Fruit fly (Drosophila melanogaster) S2 (cell line): ENCODE measurements around the gene CG13898.
A peak's percentile ranks its signal among the peaks of the same experiment; 100 is the strongest.

ENCODE experiments used
- CG8478 ChIP-seq: fragments of >200 bp; optimal IDR thresholded peaks from 2 replicates; lab custom pipeline; 2018
- CTCF ChIP-seq, 2 experiments: fragments of >200 bp; optimal IDR thresholded peaks; 2 replicates each; lab custom pipeline; 2018

Gene CG13898

DNA sequence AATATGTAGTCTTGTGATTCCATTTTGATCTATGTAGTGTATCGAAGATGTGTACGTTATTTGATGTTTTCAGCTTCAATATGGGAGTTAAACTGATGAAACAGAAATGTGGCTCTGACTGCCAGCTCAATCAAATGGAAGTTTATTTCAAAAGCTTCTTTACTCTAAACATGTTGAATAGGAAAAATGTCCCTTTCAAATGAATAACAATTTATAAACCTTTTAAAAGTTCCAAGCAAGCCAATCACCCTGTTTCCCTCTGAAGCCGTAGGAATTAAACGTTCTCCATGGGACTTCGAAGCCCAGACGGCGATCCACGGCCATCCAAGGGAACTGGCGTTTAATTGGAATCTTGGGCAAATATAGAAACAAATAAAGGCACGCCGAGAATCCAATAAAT is at the start of gene CG13898:
CG13898 (minus strand) TSS at position 101 of the 400 bp plus-strand sequence.
- TF ChIP-seq CTCF (optimal IDR thresholded peaks at IDR 0.05; lab: Kevin White, UChicago) (no peak), CG8478 (lab: Kevin White, UChicago) (no peak)

DNA sequence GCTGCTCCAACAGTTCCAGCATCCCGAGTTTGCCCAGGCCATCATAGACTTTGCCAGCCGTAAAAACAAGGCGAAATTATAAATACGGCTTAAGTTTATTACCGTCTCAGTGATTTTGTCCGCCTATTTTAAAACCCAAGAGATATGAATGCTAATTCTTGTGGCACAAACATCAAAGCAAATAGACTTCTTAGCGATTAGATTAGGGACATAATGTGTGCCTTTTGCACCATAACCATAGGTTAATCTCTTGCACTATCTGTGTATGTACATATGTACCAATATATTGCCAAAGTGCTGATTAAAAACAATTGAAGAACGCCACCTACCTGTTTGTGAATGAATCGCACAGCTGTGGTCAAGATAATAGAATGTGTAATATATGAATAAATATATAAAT is 48.4 kb upstream of the CG13898 start:
- no peak for TF ChIP-seq CTCF (optimal IDR thresholded peaks at IDR 0.05; lab: Kevin White, UChicago)
- TF ChIP-seq CG8478 (lab: Kevin White, UChicago) = no peak

- TF ChIP-seq CG8478 (lab: Kevin White, UChicago) (no peak), CTCF (optimal IDR thresholded peaks at IDR 0.05; lab: Kevin White, UChicago) (no peak)
Measured at dm6 chr3L:851061-851460, 47.2 kb upstream of the CG13898 start, which contains the start of gene Dci. Dci (plus strand) TSS chr3L:851346.

dm6 chr3L:843626-844025 is 39.8 kb upstream of the CG13898 start, which contains the start of gene Cep290:
Cep290 (plus strand) TSS chr3L:843926.
- no peak for TF ChIP-seq CG8478 (lab: Kevin White, UChicago)
- no peak for TF ChIP-seq CTCF (optimal IDR thresholded peaks at IDR 0.05; lab: Kevin White, UChicago)

dm6 chr3L:841260-841659 is 37.4 kb upstream of the CG13898 start, which contains the start of the genes JMJD5 and Gr61a:
JMJD5 (minus strand) TSS chr3L:841360.
Gr61a (plus strand) TSS chr3L:841451.
- no peak for TF ChIP-seq CG8478 (lab: Kevin White, UChicago)
- no peak for TF ChIP-seq CTCF (optimal IDR thresholded peaks at IDR 0.05; lab: Kevin White, UChicago)

dm6 chr3L:837552-838187 is 33.8 kb upstream of the CG13898 start, which contains the start of the genes CG13901 and CG13887:
CG13901 (minus strand) TSS chr3L:837821.
CG13887 (plus strand) TSS chr3L:837861.
- no peak for TF ChIP-seq CG8478 (lab: Kevin White, UChicago)
- TF ChIP-seq CTCF (optimal IDR thresholded peaks at IDR 0.05; lab: Kevin White, UChicago) = peak in 1 of 2 experiments; percentile 2

DNA sequence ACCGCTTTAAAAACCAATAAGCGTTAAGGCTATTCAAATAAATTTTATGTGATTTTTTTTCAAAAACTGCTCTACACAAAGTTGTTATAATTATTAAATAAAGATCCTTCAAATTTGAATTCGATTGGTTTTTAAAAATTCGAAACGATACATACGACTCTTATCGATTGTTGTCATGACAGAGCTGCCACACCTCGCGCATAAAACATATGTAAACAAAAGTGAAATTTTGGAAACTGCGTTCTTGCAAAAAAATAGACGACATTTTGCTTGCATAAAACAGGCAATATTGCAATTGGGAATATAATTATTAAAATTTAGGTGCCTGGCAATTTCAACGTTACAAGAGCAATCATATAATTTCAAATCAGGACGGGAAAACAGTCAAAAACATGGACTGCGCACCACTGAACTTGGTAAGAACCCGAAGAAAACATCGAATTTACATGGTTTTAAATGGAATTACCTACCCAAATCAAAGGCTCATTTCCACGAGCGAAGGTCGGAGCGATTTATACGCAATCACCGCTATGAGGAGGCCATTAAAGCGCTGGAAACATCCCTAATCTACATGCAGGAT is 31.7 kb upstream of the CG13898 start, which contains the start of gene CG42554:
CG42554 (plus strand) TSS at position 229 of the 580 bp plus-strand sequence.
- TF ChIP-seq CG8478 (lab: Kevin White, UChicago) (no peak), CTCF (optimal IDR thresholded peaks at IDR 0.05; lab: Kevin White, UChicago) (no peak)

DNA sequence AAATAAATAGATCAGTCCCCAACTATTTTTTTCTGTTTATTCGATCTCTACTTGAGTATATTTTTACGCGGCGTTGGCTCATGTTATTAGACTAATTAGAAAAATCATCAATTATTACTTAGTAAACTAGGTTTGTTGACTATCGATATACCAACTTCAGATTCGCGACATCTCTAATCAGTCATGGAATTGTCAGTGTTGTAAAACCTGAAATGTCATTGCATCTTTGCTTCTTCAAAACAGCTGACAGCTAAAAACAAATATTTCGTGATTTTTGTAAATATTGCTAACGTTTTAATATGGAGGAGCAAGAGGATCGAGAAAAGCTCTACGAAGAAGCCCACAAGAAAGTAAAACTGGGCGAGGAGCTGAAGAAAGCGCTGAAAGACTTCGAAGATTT is 30.0 kb upstream of the CG13898 start, which contains the start of gene CG42553:
CG42553 (plus strand) TSS at position 216 of the 400 bp plus-strand sequence.
- TF ChIP-seq CTCF (optimal IDR thresholded peaks at IDR 0.05; lab: Kevin White, UChicago) (no peak), CG8478 (lab: Kevin White, UChicago) (no peak)

DNA sequence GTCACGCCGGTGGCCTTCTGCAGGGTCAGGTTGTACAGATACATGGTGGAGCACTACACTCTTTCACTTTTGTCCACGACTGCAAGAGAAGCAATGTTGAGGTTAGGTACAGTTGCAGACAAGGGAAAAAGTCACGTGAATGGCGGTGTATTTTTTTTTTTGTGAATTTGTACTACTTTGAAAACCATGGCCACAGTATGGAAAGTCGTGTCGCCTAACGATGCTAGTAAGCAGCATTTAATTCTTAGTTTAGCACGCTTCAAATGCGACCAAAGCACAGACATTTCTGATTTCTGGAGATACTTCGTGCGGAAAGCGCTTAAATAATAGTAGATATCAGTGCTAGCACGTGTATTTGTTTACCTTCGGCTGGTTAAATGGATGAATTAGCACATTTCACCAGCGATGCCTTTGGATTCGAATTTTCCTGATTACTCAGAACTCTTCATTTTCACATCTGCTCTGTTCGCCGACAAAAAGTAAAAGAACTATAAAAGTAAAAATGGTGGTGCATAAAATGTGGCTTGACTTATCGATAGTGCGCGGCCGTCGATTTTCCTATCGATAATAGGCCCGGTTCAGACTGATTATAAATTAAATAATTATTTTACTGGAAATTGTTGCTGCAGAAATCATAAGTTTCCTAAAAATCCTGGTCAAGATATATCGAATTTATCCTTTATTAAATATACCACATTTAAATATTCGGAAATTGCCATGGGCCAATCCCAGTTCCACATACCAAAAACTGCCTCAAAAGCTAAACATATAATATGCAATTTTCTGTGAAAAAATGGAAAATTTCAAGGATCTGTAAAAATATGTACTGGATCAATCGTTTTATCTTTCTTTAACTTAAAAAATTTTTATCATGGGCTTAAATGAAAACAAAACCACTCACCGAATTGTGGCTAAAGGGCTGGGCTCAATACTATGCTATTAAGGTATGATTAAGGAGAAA is 29.3 kb upstream of the CG13898 start, which contains the start of gene Sf3b3:
Sf3b3 (minus strand) TSS at position 489 of the 961 bp plus-strand sequence.
- TF ChIP-seq CTCF (optimal IDR thresholded peaks at IDR 0.05; lab: Kevin White, UChicago) (no peak), CG8478 (lab: Kevin White, UChicago) (no peak)

dm6 chr3L:824444-824843 is 20.6 kb upstream of the CG13898 start:
- TF ChIP-seq CG8478 (lab: Kevin White, UChicago) (no peak), CTCF (optimal IDR thresholded peaks at IDR 0.05; lab: Kevin White, UChicago) (no peak)

dm6 chr3L:823597-823996 is 19.7 kb upstream of the CG13898 start:
- TF ChIP-seq CTCF (optimal IDR thresholded peaks at IDR 0.05; lab: Kevin White, UChicago) (no peak), CG8478 (lab: Kevin White, UChicago) (no peak)

DNA sequence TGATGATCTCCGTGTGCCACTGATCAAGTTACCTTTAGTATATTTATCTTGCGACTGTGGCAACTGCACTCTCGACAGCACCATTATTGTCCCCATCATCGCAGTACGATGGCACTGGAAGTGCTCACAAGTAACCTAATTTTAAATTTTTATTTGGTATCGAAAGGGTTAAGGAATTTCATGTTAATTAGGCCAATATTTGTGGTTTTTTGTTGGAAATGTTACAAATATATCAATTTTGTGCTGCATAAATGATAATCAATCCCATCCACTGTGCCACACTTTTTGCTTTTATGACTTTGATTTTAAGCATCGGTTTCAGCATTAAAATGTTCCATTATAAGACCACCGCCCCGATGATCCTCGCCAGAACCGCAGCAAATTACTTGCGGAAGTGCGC is 18.8 kb upstream of the CG13898 start:
- TF ChIP-seq CTCF (optimal IDR thresholded peaks at IDR 0.05; lab: Kevin White, UChicago) = no peak
- TF ChIP-seq CG8478 (lab: Kevin White, UChicago) = no peak

dm6 chr3L:821951-822350 is 18.1 kb upstream of the CG13898 start:
- TF ChIP-seq CG8478 (lab: Kevin White, UChicago) = no peak
- no peak for TF ChIP-seq CTCF (optimal IDR thresholded peaks at IDR 0.05; lab: Kevin White, UChicago)

DNA sequence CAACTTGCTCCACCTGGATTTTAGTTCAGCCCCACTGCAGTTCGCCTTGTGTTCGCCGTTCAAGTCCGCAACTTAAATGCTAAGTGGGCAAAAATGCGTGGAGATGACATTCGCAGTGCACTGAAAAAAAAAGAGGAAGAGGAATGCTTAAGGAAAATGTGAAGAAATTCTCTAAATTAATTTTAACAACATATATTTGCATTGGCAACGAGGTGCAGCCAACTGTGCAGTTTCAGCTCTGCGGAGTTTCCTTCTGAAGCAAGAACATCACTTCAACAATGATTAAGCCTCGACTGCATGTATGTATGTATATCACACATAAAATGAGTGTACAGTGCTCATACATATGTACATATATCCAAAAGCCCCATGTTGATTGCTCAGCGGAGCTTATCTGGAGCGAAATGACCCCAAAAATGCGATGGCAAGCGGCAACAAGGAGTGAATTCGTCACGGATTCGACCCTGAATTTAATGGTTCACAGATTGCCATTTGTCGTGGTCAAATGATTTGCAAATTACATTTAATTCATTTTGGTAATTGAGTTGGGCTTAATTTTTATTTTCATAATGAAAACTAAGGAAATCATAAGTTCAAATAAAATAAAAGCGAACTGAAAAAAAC is 17.2 kb upstream of the CG13898 start:
- TF ChIP-seq CTCF (optimal IDR thresholded peaks at IDR 0.05; lab: Kevin White, UChicago) (no peak), CG8478 (lab: Kevin White, UChicago) (no peak)
